Fruit fly (Drosophila melanogaster) whole organism, embryonic: ENCODE results near the gene Fbp1.

Experiments used
- ATbp ChIP-seq: fragments of 200-800 bp; sonication (Bioruptor generic); optimal IDR thresholded peaks from 2 replicates; lab custom pipeline; 2017; ENCODE audit warnings: missing biosample characterization, mild to moderate bottlenecking, missing genetic modification characterization, missing genetic modification reagents
- Blimp-1 ChIP-seq: fragments of 200-800 bp; sonication (Bioruptor generic); optimal IDR thresholded peaks from 3 replicates; lab custom pipeline; 2018; ENCODE audit warnings: missing biosample characterization, missing genetic modification characterization, mild to moderate bottlenecking, moderate library complexity, missing genetic modification reagents
- C15 ChIP-seq: fragments of 200-800 bp; sonication (Bioruptor generic); IDR thresholded peaks from 3 replicates; pipeline ENCODE4 v1.3.6; 2022; ENCODE audit warnings: missing biosample characterization, missing genetic modification characterization
- CG11560 ChIP-seq: fragments of 200-800 bp; sonication (Bioruptor generic); IDR thresholded peaks from 3 replicates; pipeline ENCODE4 v1.3.6; 2022; ENCODE audit warnings: missing biosample characterization, missing genetic modification characterization
- CG12942 ChIP-seq: fragments of 200-800 bp; sonication (Bioruptor generic); optimal IDR thresholded peaks from 3 replicates; lab custom pipeline; 2016; ENCODE audit warnings: missing biosample characterization, missing genetic modification characterization
- CG1529 ChIP-seq: fragments of 200-800 bp; sonication (Bioruptor generic); optimal IDR thresholded peaks from 3 replicates; lab custom pipeline; 2018; ENCODE audit warnings: missing biosample characterization, missing genetic modification characterization
- CG1603 ChIP-seq: fragments of 200-800 bp; sonication (Bioruptor generic); optimal IDR thresholded peaks from 2 replicates; lab custom pipeline; 2019; ENCODE audit warnings: missing biosample characterization, mild to moderate bottlenecking, missing genetic modification characterization, moderate library complexity
- CG2678 ChIP-seq: fragments of 200-800 bp; sonication (Bioruptor generic); optimal IDR thresholded peaks from 3 replicates; lab custom pipeline; 2019; ENCODE audit warnings: missing biosample characterization, mild to moderate bottlenecking, missing genetic modification characterization, moderate library complexity
- CG30403 ChIP-seq: fragments of 200-800 bp; sonication (Bioruptor generic); optimal IDR thresholded peaks from 3 replicates; lab custom pipeline; 2016; ENCODE audit warnings: missing biosample characterization, missing genetic modification characterization
- CG34224 ChIP-seq: fragments of 200-800 bp; sonication (Bioruptor generic); IDR thresholded peaks from 3 replicates; pipeline ENCODE4 v1.3.6; 2022; ENCODE audit warnings: missing biosample characterization, missing genetic modification characterization; ENCODE audit not compliant: partially characterized antibody
- CG3838 ChIP-seq: fragments of 200-800 bp; sonication (Bioruptor generic); optimal IDR thresholded peaks from 3 replicates; lab custom pipeline; 2016; ENCODE audit warnings: missing biosample characterization, missing genetic modification characterization
- CG4282 ChIP-seq: fragments of 200-800 bp; sonication (Bioruptor generic); optimal IDR thresholded peaks from 2 replicates; lab custom pipeline; 2016; ENCODE audit warnings: missing biosample characterization, missing genetic modification characterization
- CG6689 ChIP-seq: fragments of 200-800 bp; sonication (Bioruptor generic); IDR thresholded peaks from 2 replicates; pipeline ENCODE4 v1.3.6; 2022; ENCODE audit warnings: missing biosample characterization, missing genetic modification characterization
- CG8290 ChIP-seq, 3 experiments: fragments of 200-800 bp; sonication (Bioruptor generic); optimal IDR thresholded peaks; 2 replicates each; lab custom pipeline; 2016 to 2019; ENCODE audit warnings: missing biosample characterization in 3 of 3, missing genetic modification characterization in 3 of 3, mild to moderate bottlenecking in 2 of 3, moderate library complexity in 1 of 3
- CG8944 ChIP-seq: fragments of 200-800 bp; sonication (Bioruptor generic); optimal IDR thresholded peaks from 3 replicates; lab custom pipeline; 2016; ENCODE audit warnings: missing biosample characterization, missing genetic modification characterization
- CG9932 ChIP-seq: fragments of 200-800 bp; sonication (Bioruptor generic); IDR thresholded peaks from 2 replicates; pipeline ENCODE4 v1.3.6; 2022; ENCODE audit warnings: missing biosample characterization, missing genetic modification characterization
- Dip3 ChIP-seq: fragments of 200-800 bp; sonication (Bioruptor generic); optimal IDR thresholded peaks from 3 replicates; lab custom pipeline; 2016; ENCODE audit warnings: missing biosample characterization, missing genetic modification characterization
- Doc2 ChIP-seq: fragments of 200-800 bp; sonication (Bioruptor generic); IDR thresholded peaks from 2 replicates; pipeline ENCODE4 v1.3.6; 2022; ENCODE audit warnings: missing biosample characterization, missing genetic modification characterization
- Dp ChIP-seq: fragments of 200-800 bp; sonication (Bioruptor generic); optimal IDR thresholded peaks from 2 replicates; lab custom pipeline; 2018; ENCODE audit warnings: missing biosample characterization, mild to moderate bottlenecking, missing genetic modification characterization, moderate library complexity
- HLHmδ ChIP-seq: fragments of 200-800 bp; sonication (Bioruptor generic); optimal IDR thresholded peaks from 2 replicates; lab custom pipeline; 2018; ENCODE audit warnings: missing biosample characterization, mild to moderate bottlenecking, missing genetic modification characterization, moderate library complexity
- Hr78 ChIP-seq, 2 experiments: fragments of 200-800 bp in 1 of 2; fragments of >200 bp in 1 of 2; sonication (Bioruptor generic) in 1 of 2; optimal IDR thresholded peaks; 2 replicates each; lab custom pipeline; 2017 to 2019; ENCODE audit warnings: missing biosample characterization in 2 of 2, missing genetic modification characterization in 2 of 2, mild to moderate bottlenecking in 1 of 2, moderate library complexity in 1 of 2
- Med ChIP-seq: fragments of 200-800 bp; sonication (Bioruptor generic); peaks from one replicate; lab custom pipeline; 2016; ENCODE audit warnings: missing biosample characterization, missing genetic modification characterization, mild to moderate bottlenecking, inconsistent platforms, moderate library complexity
- Rfx ChIP-seq: fragments of 200-800 bp; sonication (Bioruptor generic); IDR thresholded peaks from 2 replicates; pipeline ENCODE4 v1.3.6; 2022; ENCODE audit warnings: missing biosample characterization, missing genetic modification characterization
- Sox100B ChIP-seq: fragments of 200-800 bp; sonication (Bioruptor generic); optimal IDR thresholded peaks from 3 replicates; lab custom pipeline; 2018; ENCODE audit warnings: missing biosample characterization, mild to moderate bottlenecking, missing genetic modification characterization
- Trl ChIP-seq, 3 experiments: fragments of >200 bp in 2 of 3; fragments of 200-800 bp in 1 of 3; sonication (Bioruptor generic) in 1 of 3; optimal IDR thresholded peaks; 2 replicates in 1 of 3; 3 replicates in 2 of 3; lab custom pipeline; 2016 to 2017; ENCODE audit warnings: missing biosample characterization in 1 of 3, missing genetic modification characterization in 1 of 3
- Xbp1 ChIP-seq: fragments of 200-800 bp; sonication (Bioruptor generic); optimal IDR thresholded peaks from 3 replicates; lab custom pipeline; 2016; ENCODE audit warnings: missing biosample characterization, mild to moderate bottlenecking, missing genetic modification characterization
- Xrp1 ChIP-seq: fragments of 200-800 bp; sonication (Bioruptor generic); IDR thresholded peaks from 2 replicates; pipeline ENCODE4 v1.3.6; 2022; ENCODE audit warnings: missing biosample characterization, missing genetic modification characterization
- bab2 ChIP-seq: fragments of 200-800 bp; sonication (Bioruptor generic); optimal IDR thresholded peaks from 2 replicates; lab custom pipeline; 2016; ENCODE audit warnings: missing biosample characterization, missing genetic modification characterization
- bbx ChIP-seq: fragments of 200-800 bp; sonication (Bioruptor generic); IDR thresholded peaks from 2 replicates; pipeline ENCODE4 v1.3.6; 2022; ENCODE audit warnings: missing biosample characterization, missing genetic modification characterization; ENCODE audit not compliant: partially characterized antibody
- btn ChIP-seq: fragments of 200-800 bp; sonication (Bioruptor generic); optimal IDR thresholded peaks from 2 replicates; lab custom pipeline; 2016; ENCODE audit warnings: missing biosample characterization, missing genetic modification characterization
- cas ChIP-seq: fragments of 200-800 bp; sonication (Bioruptor generic); IDR thresholded peaks from 2 replicates; pipeline ENCODE4 v1.3.6; 2022; ENCODE audit warnings: missing biosample characterization, missing genetic modification characterization
- cato ChIP-seq: fragments of 200-800 bp; sonication (Bioruptor generic); optimal IDR thresholded peaks from 2 replicates; lab custom pipeline; 2016; ENCODE audit warnings: missing biosample characterization, missing genetic modification characterization, borderline replicate concordance
- chif ChIP-seq, 2 experiments: fragments of 200-800 bp; sonication (Bioruptor generic); optimal IDR thresholded peaks; 3 replicates each; lab custom pipeline; 2016; ENCODE audit warnings: missing biosample characterization in 2 of 2, missing genetic modification characterization in 2 of 2
- croc ChIP-seq: fragments of 200-800 bp; sonication (Bioruptor generic); conservative IDR thresholded peaks from 3 replicates; pipeline ENCODE4 v1.3.6; 2022; ENCODE audit warnings: missing biosample characterization, missing genetic modification characterization
- cwo ChIP-seq: fragments of 200-800 bp; sonication (Bioruptor generic); optimal IDR thresholded peaks from 3 replicates; lab custom pipeline; 2017; ENCODE audit warnings: missing biosample characterization, missing genetic modification characterization, mild to moderate bottlenecking, moderate library complexity, missing genetic modification reagents
- dmrt11E ChIP-seq: fragments of 200-800 bp; sonication (Bioruptor generic); optimal IDR thresholded peaks from 3 replicates; lab custom pipeline; 2018; ENCODE audit warnings: missing biosample characterization, mild to moderate bottlenecking, missing genetic modification characterization, moderate library complexity
- eve ChIP-seq, 2 experiments: fragments of >200 bp; optimal IDR thresholded peaks; 2 replicates each; lab custom pipeline; 2017; ENCODE audit warnings: missing biosample characterization in 2 of 2, missing genetic modification characterization in 2 of 2
- kay ChIP-seq: fragments of 200-800 bp; sonication (Bioruptor generic); optimal IDR thresholded peaks from 2 replicates; lab custom pipeline; 2016; ENCODE audit warnings: missing biosample characterization, missing genetic modification characterization
- klu ChIP-seq: fragments of 200-800 bp; sonication (Bioruptor generic); IDR thresholded peaks from 2 replicates; pipeline ENCODE4 v1.3.6; 2022; ENCODE audit warnings: missing biosample characterization, missing genetic modification characterization
- maf-S ChIP-seq: fragments of 200-800 bp; sonication (Bioruptor generic); optimal IDR thresholded peaks from 2 replicates; lab custom pipeline; 2016; ENCODE audit warnings: missing biosample characterization, missing genetic modification characterization
- nom ChIP-seq: fragments of 200-800 bp; sonication (Bioruptor generic); optimal IDR thresholded peaks from 2 replicates; lab custom pipeline; 2017; ENCODE audit warnings: missing biosample characterization, missing genetic modification characterization, mild to moderate bottlenecking, moderate library complexity, missing genetic modification reagents
- pros ChIP-seq: fragments of 200-800 bp; sonication (Bioruptor generic); optimal IDR thresholded peaks from 3 replicates; lab custom pipeline; 2019; ENCODE audit warnings: missing biosample characterization, mild to moderate bottlenecking, missing genetic modification characterization, moderate library complexity
- salm ChIP-seq: fragments of 200-800 bp; sonication (Bioruptor generic); optimal IDR thresholded peaks from 2 replicates; lab custom pipeline; 2018; ENCODE audit warnings: missing biosample characterization, mild to moderate bottlenecking, missing genetic modification characterization
- sd ChIP-seq: fragments of 200-800 bp; sonication (Bioruptor generic); optimal IDR thresholded peaks from 3 replicates; lab custom pipeline; 2018; ENCODE audit warnings: missing biosample characterization, mild to moderate bottlenecking, missing genetic modification characterization, moderate library complexity
- sens ChIP-seq: fragments of 200-800 bp; sonication (Bioruptor generic); peaks from one replicate; lab custom pipeline; 2016; ENCODE audit warnings: missing biosample characterization, missing genetic modification characterization
- slbo ChIP-seq: fragments of 200-800 bp; sonication (Bioruptor generic); IDR thresholded peaks from 2 replicates; pipeline ENCODE4 v1.3.6; 2022; ENCODE audit warnings: missing biosample characterization, missing genetic modification characterization
- sug ChIP-seq: fragments of 200-800 bp; optimal IDR thresholded peaks from 2 replicates; lab custom pipeline; 2019; ENCODE audit warnings: missing biosample characterization, mild to moderate bottlenecking, missing genetic modification characterization, moderate library complexity
- tio ChIP-seq: fragments of 200-800 bp; sonication (Bioruptor generic); optimal IDR thresholded peaks from 2 replicates; lab custom pipeline; 2017; ENCODE audit warnings: missing biosample characterization, missing genetic modification characterization, inconsistent platforms
- vfl ChIP-seq: fragments of 200-800 bp; sonication (Bioruptor generic); optimal IDR thresholded peaks from 2 replicates; lab custom pipeline; 2016; ENCODE audit warnings: missing biosample characterization, missing genetic modification characterization

Gene Fbp1

DNA sequence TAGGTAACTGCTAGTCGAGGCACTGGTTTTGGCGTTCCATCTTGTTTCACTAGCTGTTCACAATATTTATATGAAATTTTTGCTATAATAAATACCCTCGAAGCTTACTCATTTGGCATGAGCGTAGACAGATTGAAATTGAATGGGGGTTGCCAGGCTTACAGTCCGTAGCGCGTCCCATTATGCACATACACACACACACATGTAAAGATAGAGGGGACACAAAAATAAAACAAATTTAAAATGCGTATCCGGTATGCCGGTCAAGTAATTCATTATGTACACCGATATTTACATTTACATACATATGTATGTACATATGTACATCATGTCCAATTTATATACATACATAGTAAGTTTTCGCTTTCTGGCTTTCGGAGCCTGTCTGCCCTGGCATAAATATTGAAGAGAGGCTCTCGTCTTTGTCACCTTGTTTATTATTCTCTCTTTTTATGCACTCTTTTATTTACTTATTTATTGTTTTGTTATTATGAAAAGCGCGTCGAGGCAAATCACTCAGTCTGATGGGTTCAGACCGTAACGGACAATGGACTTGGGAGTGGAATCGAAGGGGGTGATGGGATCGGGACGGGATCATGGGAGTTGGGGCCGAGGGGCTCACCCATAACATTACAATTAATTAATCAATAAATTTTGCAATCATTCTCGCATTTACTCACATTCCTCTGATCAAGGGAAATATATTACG, 38.4 kb downstream of the Fbp1 start (continued):
- TF ChIP-seq slbo (GFP tag; lab: Robert Waterston, UW) (0 out of 2 replicates have a peak, but pooled peaks have one; percentile 15), kay (GFP tag; lab: Kevin White, UChicago) (no peak), Xrp1 (GFP tag; lab: Robert Waterston, UW) (0 out of 2 replicates have a peak, but pooled peaks have one; percentile 8), sug (tag; lab: Kevin White, UChicago) (no peak), klu (no peak), CG3838 (GFP tag; lab: Kevin White, UChicago) (no peak), sens (GFP tag; lab: Kevin White, UChicago) (peak; percentile 64), Med (peak; percentile 75), eve (GFP tag; optimal IDR thresholded peaks at IDR 0.05; lab: Kevin White, UChicago) (no peak), Dp (GFP tag; lab: Kevin White, UChicago) (no peak), tio (no peak), CG30403 (GFP tag; lab: Kevin White, UChicago) (no peak), Rfx (GFP tag; lab: Robert Waterston, UW) (0 out of 2 replicates have a peak, but pooled peaks have one; percentile 15), cwo (GFP tag; lab: Kevin White, UChicago) (no peak), bbx (GFP tag; lab: Robert Waterston, UW) (no peak), Dip3 (GFP tag; lab: Kevin White, UChicago) (peak; percentile 1), nom (GFP tag; lab: Kevin White, UChicago) (peak; percentile 80), croc (no peak), sd (peak; percentile 11), cato (GFP tag; lab: Kevin White, UChicago) (no peak), Sox100B (GFP tag; lab: Kevin White, UChicago) (no peak), Hr78 (GFP tag; optimal IDR thresholded peaks at IDR 0.05; lab: Kevin White, UChicago) (no peak), CG1529 (GFP tag; lab: Kevin White, UChicago) (no peak), CG8290 (GFP tag; optimal IDR thresholded peaks at IDR 0.05; lab: Kevin White, UChicago) (no peak), CG8290 (tag; optimal IDR thresholded peaks at IDR 0.05; lab: Kevin White, UChicago) (peak in 1 of 2 experiments; percentile 7), btn (GFP tag; lab: Kevin White, UChicago) (no peak), salm (tag; lab: Kevin White, UChicago) (no peak), CG2678 (peak; percentile 6), Blimp-1 (peak; percentile 16), CG9932 (GFP tag; lab: Robert Waterston, UW) (no peak), CG34224 (no peak), vfl (GFP tag; lab: Kevin White, UChicago) (no peak), CG8944 (GFP tag; lab: Kevin White, UChicago) (no peak), CG11560 (tag; lab: Robert Waterston, UW) (no peak), Doc2 (no peak), maf-S (no peak), cas (GFP tag; lab: Robert Waterston, UW) (no peak), chif (GFP tag; optimal IDR thresholded peaks at IDR 0.05; lab: Kevin White, UChicago) (no peak), pros (no peak), ATbp (no peak), CG4282 (no peak), dmrt11E (tag; lab: Kevin White, UChicago) (no peak), CG6689 (no peak), CG1603 (no peak), HLHmδ (GFP tag; lab: Kevin White, UChicago) (no peak), Xbp1 (no peak), C15 (no peak), CG12942 (GFP tag; lab: Kevin White, UChicago) (no peak), bab2 (GFP tag; lab: Kevin White, UChicago) (no peak), Trl (optimal IDR thresholded peaks at IDR 0.05; lab: Kevin White, UChicago) (no peak), Trl (GFP tag; optimal IDR thresholded peaks at IDR 0.05; lab: Kevin White, UChicago) (no peak)
